Worm (Caenorhabditis elegans) whole organism, mixed stage, embryonic: Measurements from ENCODE around the gene F37C12.21.

Source experiments
- blmp-1 ChIP-seq: fragments of 150-350 bp; optimal IDR thresholded peaks from 2 replicates; lab custom pipeline; 2014; ENCODE audit warnings: missing biosample characterization, missing genetic modification characterization
- ceh-43 ChIP-seq: fragments of 200-800 bp; sonication (Bioruptor generic); optimal IDR thresholded peaks from 2 replicates; lab custom pipeline; 2018; ENCODE audit warnings: mild to moderate bottlenecking, missing genetic modification characterization, moderate library complexity, missing compliant biosample characterization
- elt-3 ChIP-seq: fragments of 150-350 bp; optimal IDR thresholded peaks from 2 replicates; lab custom pipeline; 2014; ENCODE audit warnings: missing biosample characterization, missing genetic modification characterization
- hlh-1 ChIP-seq: fragments of 150-350 bp; optimal IDR thresholded peaks from 2 replicates; lab custom pipeline; 2014; ENCODE audit warnings: missing biosample characterization, missing genetic modification reagents, missing genetic modification characterization
- mep-1 ChIP-seq: fragments of 150-350 bp; optimal IDR thresholded peaks from 2 replicates; lab custom pipeline; 2017; ENCODE audit warnings: missing biosample characterization, missing genetic modification reagents, missing genetic modification characterization, inconsistent platforms
- nhr-237 ChIP-seq: fragments of 150-350 bp; optimal IDR thresholded peaks from 2 replicates; lab custom pipeline; 2014; ENCODE audit warnings: missing biosample characterization, missing genetic modification characterization
- nhr-28 ChIP-seq: fragments of 150-350 bp; optimal IDR thresholded peaks from 2 replicates; lab custom pipeline; 2014; ENCODE audit warnings: missing biosample characterization, missing genetic modification characterization
- pha-4 ChIP-seq: fragments of 150-350 bp; optimal IDR thresholded peaks from 2 replicates; lab custom pipeline; 2018; ENCODE audit warnings: missing biosample characterization, missing genetic modification reagents, missing genetic modification characterization
- snpc-4 ChIP-seq: fragments of 150-350 bp; optimal IDR thresholded peaks from 2 replicates; lab custom pipeline; 2014; ENCODE audit warnings: missing biosample characterization, missing genetic modification characterization
- unc-39 ChIP-seq: fragments of 150-350 bp; optimal IDR thresholded peaks from 2 replicates; lab custom pipeline; 2014; ENCODE audit warnings: missing biosample characterization, missing genetic modification characterization
- ztf-11 ChIP-seq: fragments of 150-350 bp; optimal IDR thresholded peaks from 2 replicates; lab custom pipeline; 2014; ENCODE audit warnings: missing biosample characterization, missing genetic modification characterization

DNA sequence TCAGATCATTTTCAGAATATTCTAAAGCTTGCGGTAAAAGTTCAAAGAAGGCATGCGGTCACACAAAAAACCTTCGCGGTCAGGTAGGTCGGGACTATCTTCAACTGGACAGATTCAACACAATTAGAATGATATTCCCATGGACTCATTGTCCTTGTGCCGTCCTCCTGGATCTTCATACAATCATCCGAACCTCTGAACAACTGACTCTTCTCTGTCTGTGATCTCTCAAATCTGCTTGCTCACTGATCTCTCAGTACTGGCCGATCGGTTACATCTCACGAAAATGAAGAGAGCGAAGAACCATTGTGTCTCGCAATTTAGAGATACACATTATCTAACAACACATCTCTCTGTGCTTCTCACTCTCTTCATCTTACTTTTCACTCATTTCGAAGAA lies 27.4 kb downstream of the F37C12.21 start:
- TF ChIP-seq elt-3 (tag; lab: Kevin White, UChicago) = no peak
- no peak for TF ChIP-seq nhr-28
- TF ChIP-seq hlh-1 (tag; lab: Kevin White, UChicago) = peak; percentile 99
- no peak for TF ChIP-seq ztf-11 (tag; lab: Kevin White, UChicago)
- TF ChIP-seq mep-1 (tag; lab: Kevin White, UChicago) = no peak
- no peak for TF ChIP-seq pha-4
- no peak for TF ChIP-seq blmp-1 (tag; lab: Kevin White, UChicago)
- no peak for TF ChIP-seq nhr-237 (tag; lab: Kevin White, UChicago)
- no peak for TF ChIP-seq ceh-43 (GFP tag; lab: Kevin White, UChicago)
- no peak for TF ChIP-seq unc-39 (tag; lab: Kevin White, UChicago)
- TF ChIP-seq snpc-4 = no peak
